Fruit fly (Drosophila melanogaster) whole organism, pupa: ENCODE results near the gene CG14229.

Experiments used
- CG17806 ChIP-seq: fragments of 200-800 bp; sonication (Bioruptor generic); optimal IDR thresholded peaks from 2 replicates; lab custom pipeline; 2018; ENCODE audit warnings: missing biosample characterization, mild to moderate bottlenecking, missing genetic modification characterization, moderate library complexity
- CG32121 ChIP-seq: fragments of 200-800 bp; sonication (Bioruptor generic); IDR thresholded peaks from 2 replicates; pipeline ENCODE4 v1.3.6; 2022; ENCODE audit warnings: missing biosample characterization, missing genetic modification characterization
- CG4496 ChIP-seq: fragments of 200-800 bp; sonication (Bioruptor generic); IDR thresholded peaks from 3 replicates; pipeline ENCODE4 v1.3.6; 2022; ENCODE audit warnings: missing biosample characterization, missing genetic modification characterization
- EcR ChIP-seq: fragments of 200-800 bp; sonication (Bioruptor generic); optimal IDR thresholded peaks from 3 replicates; lab custom pipeline; 2019; ENCODE audit warnings: missing biosample characterization, missing genetic modification characterization, mild to moderate bottlenecking, moderate library complexity, missing genetic modification reagents
- Ets98B ChIP-seq: fragments of 200-800 bp; sonication (Bioruptor generic); IDR thresholded peaks from 2 replicates; pipeline ENCODE4 v1.3.6; 2022; ENCODE audit warnings: missing biosample characterization, missing genetic modification characterization
- Snoo ChIP-seq: fragments of 200-800 bp; sonication (Bioruptor generic); optimal IDR thresholded peaks from 3 replicates; lab custom pipeline; 2017; ENCODE audit warnings: missing biosample characterization, mild to moderate bottlenecking, missing genetic modification characterization, inconsistent platforms
- fd96Ca ChIP-seq: fragments of 200-800 bp; sonication (Bioruptor generic); IDR thresholded peaks from 3 replicates; pipeline ENCODE4 v1.3.6; 2022; ENCODE audit warnings: missing biosample characterization, missing genetic modification characterization

dm6 chrX:19645873-19646541 is 49.0 kb downstream of the CG14229 start, which contains the start of gene Arp10:
- TF ChIP-seq fd96Ca (no peak), CG17806 (tag; lab: Kevin White, UChicago) (no peak), Ets98B (GFP tag; lab: Robert Waterston, UW) (0 out of 2 replicates have a peak, but pooled peaks have one; percentile 23), CG4496 (GFP tag; lab: Robert Waterston, UW) (no peak), Snoo (no peak), EcR (GFP tag; lab: Kevin White, UChicago) (no peak), CG32121 (GFP tag; lab: Robert Waterston, UW) (no peak)
